Fruit fly (Drosophila melanogaster) whole organism, embryonic: ENCODE results near the gene CG13921.

Source experiments
- Asciz ChIP-seq: fragments of 200-800 bp; sonication (Bioruptor generic); optimal IDR thresholded peaks from 2 replicates; lab custom pipeline; 2017; ENCODE audit warnings: missing biosample characterization, mild to moderate bottlenecking, missing genetic modification characterization, missing genetic modification reagents
- Awh ChIP-seq: fragments of 200-800 bp; sonication (Bioruptor generic); IDR thresholded peaks from 2 replicates; pipeline ENCODE4, ENCODE4 v1.3.6; 2022; ENCODE audit warnings: missing biosample characterization, missing genetic modification characterization
- CG10979 ChIP-seq: fragments of 200-800 bp; sonication (Bioruptor generic); optimal IDR thresholded peaks from 2 replicates; lab custom pipeline; 2018; ENCODE audit warnings: missing biosample characterization, mild to moderate bottlenecking, missing genetic modification characterization, moderate library complexity
- CG11093 ChIP-seq: fragments of 200-800 bp; sonication (Bioruptor generic); IDR thresholded peaks from 3 replicates; pipeline ENCODE4 v1.3.6; 2022; ENCODE audit warnings: missing biosample characterization, missing genetic modification characterization
- CG11560 ChIP-seq: fragments of 200-800 bp; sonication (Bioruptor generic); IDR thresholded peaks from 3 replicates; pipeline ENCODE4 v1.3.6; 2022; ENCODE audit warnings: missing biosample characterization, missing genetic modification characterization
- CG1233 ChIP-seq: fragments of 200-800 bp; sonication (Bioruptor generic); optimal IDR thresholded peaks from 4 replicates; lab custom pipeline; 2018; ENCODE audit warnings: missing biosample characterization, mild to moderate bottlenecking, missing genetic modification characterization
- CG13287 ChIP-seq: fragments of 200-800 bp; sonication (Bioruptor generic); IDR thresholded peaks from 2 replicates; pipeline ENCODE4 v1.3.6; 2022; ENCODE audit warnings: missing biosample characterization, missing genetic modification characterization; ENCODE audit not compliant: partially characterized antibody
- CG13894 ChIP-seq: fragments of 200-800 bp; sonication (Bioruptor generic); optimal IDR thresholded peaks from 3 replicates; lab custom pipeline; 2018; ENCODE audit warnings: missing biosample characterization, mild to moderate bottlenecking, missing genetic modification characterization, moderate library complexity
- CG14860 ChIP-seq: fragments of 200-800 bp; sonication (Bioruptor generic); IDR thresholded peaks from 3 replicates; pipeline ENCODE4 v1.3.6; 2022; ENCODE audit warnings: missing biosample characterization, missing genetic modification characterization; ENCODE audit not compliant: partially characterized antibody
- CG15479 ChIP-seq: fragments of 200-800 bp; sonication (Bioruptor generic); optimal IDR thresholded peaks from 3 replicates; lab custom pipeline; 2019; ENCODE audit warnings: missing biosample characterization, mild to moderate bottlenecking, missing genetic modification characterization, moderate library complexity
- CG1603 ChIP-seq: fragments of 200-800 bp; sonication (Bioruptor generic); optimal IDR thresholded peaks from 2 replicates; lab custom pipeline; 2019; ENCODE audit warnings: missing biosample characterization, mild to moderate bottlenecking, missing genetic modification characterization, moderate library complexity
- CG17912 ChIP-seq: fragments of 200-800 bp; sonication (Bioruptor generic); optimal IDR thresholded peaks from 2 replicates; lab custom pipeline; 2018; ENCODE audit warnings: missing biosample characterization, mild to moderate bottlenecking, missing genetic modification characterization
- CG18599 ChIP-seq: fragments of 200-800 bp; sonication (Bioruptor generic); optimal IDR thresholded peaks from 3 replicates; lab custom pipeline; 2017; ENCODE audit warnings: missing biosample characterization, missing genetic modification characterization, mild to moderate bottlenecking, moderate library complexity, missing genetic modification reagents
- CG2116 ChIP-seq: fragments of 200-800 bp; sonication (Bioruptor generic); optimal IDR thresholded peaks from 3 replicates; lab custom pipeline; 2018; ENCODE audit warnings: missing biosample characterization, mild to moderate bottlenecking, missing genetic modification characterization
- CG30020 ChIP-seq: fragments of 200-800 bp; optimal IDR thresholded peaks from 2 replicates; lab custom pipeline; 2019; ENCODE audit warnings: missing biosample characterization, mild to moderate bottlenecking, missing genetic modification characterization, moderate library complexity
- CG31388 ChIP-seq: fragments of 200-800 bp; sonication (Bioruptor generic); optimal IDR thresholded peaks from 2 replicates; lab custom pipeline; 2016; ENCODE audit warnings: missing biosample characterization, missing genetic modification characterization
- CG34422 ChIP-seq: fragments of 200-800 bp; sonication (Bioruptor generic); IDR thresholded peaks from 3 replicates; pipeline ENCODE4 v1.3.6; 2022; ENCODE audit warnings: missing biosample characterization, missing genetic modification characterization
- CG3838 ChIP-seq: fragments of 200-800 bp; sonication (Bioruptor generic); optimal IDR thresholded peaks from 3 replicates; lab custom pipeline; 2016; ENCODE audit warnings: missing biosample characterization, missing genetic modification characterization
- CG7963 ChIP-seq: fragments of 200-800 bp; sonication (Bioruptor generic); IDR thresholded peaks from 3 replicates; pipeline ENCODE4 v1.3.6; 2022; ENCODE audit warnings: missing biosample characterization, missing genetic modification characterization; ENCODE audit not compliant: partially characterized antibody
- CG9797 ChIP-seq: fragments of 200-800 bp; sonication (Bioruptor generic); optimal IDR thresholded peaks from 3 replicates; lab custom pipeline; 2018; ENCODE audit warnings: missing biosample characterization, mild to moderate bottlenecking, missing genetic modification characterization
- CG9876 ChIP-seq: fragments of 200-800 bp; sonication (Bioruptor generic); optimal IDR thresholded peaks from 2 replicates; lab custom pipeline; 2016; ENCODE audit warnings: missing biosample characterization, missing genetic modification characterization
- Gsc ChIP-seq: fragments of 200-800 bp; sonication (Bioruptor generic); IDR thresholded peaks from 2 replicates; pipeline ENCODE4 v1.3.6; 2022; ENCODE audit warnings: missing biosample characterization, missing genetic modification characterization
- H2.0 ChIP-seq: fragments of 200-800 bp; sonication (Bioruptor generic); IDR thresholded peaks from 2 replicates; pipeline ENCODE4 v1.3.6; 2022; ENCODE audit warnings: missing biosample characterization, missing genetic modification characterization
- Hr39 ChIP-seq: fragments of >200 bp; optimal IDR thresholded peaks from 2 replicates; lab custom pipeline; 2017
- Lhr ChIP-seq: fragments of 200-800 bp; sonication (Bioruptor generic); optimal IDR thresholded peaks from 3 replicates; lab custom pipeline; 2017; ENCODE audit warnings: mild to moderate bottlenecking, missing biosample characterization, missing genetic modification reagents, missing genetic modification characterization
- Mad ChIP-seq: fragments of 200-800 bp; sonication (Bioruptor generic); optimal IDR thresholded peaks from 2 replicates; lab custom pipeline; 2016; ENCODE audit warnings: missing biosample characterization, missing genetic modification characterization
- NC2β ChIP-seq: fragments of 200-800 bp; sonication (Bioruptor generic); optimal IDR thresholded peaks from 2 replicates; lab custom pipeline; 2016; ENCODE audit warnings: missing biosample characterization, missing genetic modification characterization
- Nf-YB ChIP-seq: fragments of 200-800 bp; sonication (Bioruptor generic); optimal IDR thresholded peaks from 3 replicates; lab custom pipeline; 2019; ENCODE audit warnings: missing biosample characterization, mild to moderate bottlenecking, missing genetic modification characterization, moderate library complexity
- NfI ChIP-seq: fragments of 200-800 bp; sonication (Bioruptor generic); optimal IDR thresholded peaks from 3 replicates; lab custom pipeline; 2018; ENCODE audit warnings: missing biosample characterization, mild to moderate bottlenecking, missing genetic modification characterization, moderate library complexity
- Oli ChIP-seq: fragments of 200-800 bp; sonication (Bioruptor generic); optimal IDR thresholded peaks from 2 replicates; lab custom pipeline; 2018; ENCODE audit warnings: missing biosample characterization, mild to moderate bottlenecking, missing genetic modification characterization, moderate library complexity
- Vsx1 ChIP-seq: fragments of 200-800 bp; sonication (Bioruptor generic); optimal IDR thresholded peaks from 2 replicates; lab custom pipeline; 2017; ENCODE audit warnings: missing biosample characterization, mild to moderate bottlenecking, missing genetic modification characterization, missing genetic modification reagents
- amos ChIP-seq: fragments of 200-800 bp; sonication (Bioruptor generic); IDR thresholded peaks from 2 replicates; pipeline ENCODE4 v1.3.6; 2022; ENCODE audit warnings: missing biosample characterization, missing genetic modification characterization; ENCODE audit not compliant: partially characterized antibody
- ap ChIP-seq: fragments of 200-800 bp; sonication (Bioruptor generic); IDR thresholded peaks from 2 replicates; pipeline ENCODE4 v1.3.6; 2022; ENCODE audit warnings: missing biosample characterization, missing genetic modification characterization
- bbx ChIP-seq: fragments of 200-800 bp; sonication (Bioruptor generic); IDR thresholded peaks from 2 replicates; pipeline ENCODE4 v1.3.6; 2022; ENCODE audit warnings: missing biosample characterization, missing genetic modification characterization; ENCODE audit not compliant: partially characterized antibody
- ci ChIP-seq: fragments of 200-800 bp; sonication (Bioruptor generic); IDR thresholded peaks from 3 replicates; pipeline ENCODE4 v1.3.6; 2022; ENCODE audit warnings: missing biosample characterization, missing genetic modification characterization
- crp ChIP-seq, 2 experiments: fragments of 200-800 bp; sonication (Bioruptor generic); optimal IDR thresholded peaks; 2 replicates in 1 of 2; 3 replicates in 1 of 2; lab custom pipeline; 2017; ENCODE audit warnings: missing biosample characterization in 2 of 2, missing genetic modification characterization in 2 of 2, mild to moderate bottlenecking in 1 of 2, moderate library complexity in 1 of 2
- cwo ChIP-seq: fragments of 200-800 bp; sonication (Bioruptor generic); optimal IDR thresholded peaks from 3 replicates; lab custom pipeline; 2017; ENCODE audit warnings: missing biosample characterization, missing genetic modification characterization, mild to moderate bottlenecking, moderate library complexity, missing genetic modification reagents
- da ChIP-seq: fragments of 200-800 bp; sonication (Bioruptor generic); optimal IDR thresholded peaks from 2 replicates; lab custom pipeline; 2016; ENCODE audit warnings: missing biosample characterization, missing genetic modification characterization
- fd102C ChIP-seq: fragments of 200-800 bp; sonication (Bioruptor generic); optimal IDR thresholded peaks from 2 replicates; lab custom pipeline; 2018; ENCODE audit warnings: missing biosample characterization, mild to moderate bottlenecking, missing genetic modification characterization, moderate library complexity
- gt ChIP-seq: fragments of 200-800 bp; sonication (Bioruptor generic); IDR thresholded peaks from 2 replicates; pipeline ENCODE4 v1.3.6; 2022; ENCODE audit warnings: missing biosample characterization, missing genetic modification characterization
- ken ChIP-seq: fragments of 200-800 bp; sonication (Bioruptor generic); IDR thresholded peaks from 3 replicates; pipeline ENCODE4 v1.3.6; 2022; ENCODE audit warnings: missing biosample characterization, missing genetic modification characterization
- nerfin-2 ChIP-seq: fragments of 200-800 bp; sonication (Bioruptor generic); IDR thresholded peaks from 2 replicates; pipeline ENCODE4 v1.3.6; 2022; ENCODE audit warnings: missing biosample characterization, missing genetic modification characterization; ENCODE audit not compliant: partially characterized antibody
- odd ChIP-seq: fragments of 200-800 bp; sonication (Bioruptor generic); optimal IDR thresholded peaks from 2 replicates; lab custom pipeline; 2017; ENCODE audit warnings: missing biosample characterization, mild to moderate bottlenecking, missing genetic modification characterization
- phol ChIP-seq: fragments of 200-800 bp; sonication (Bioruptor generic); optimal IDR thresholded peaks from 3 replicates; lab custom pipeline; 2018; ENCODE audit warnings: missing biosample characterization, mild to moderate bottlenecking, missing genetic modification characterization, moderate library complexity
- pzg ChIP-seq: fragments of 200-800 bp; sonication (Bioruptor generic); optimal IDR thresholded peaks from 3 replicates; lab custom pipeline; 2018; ENCODE audit warnings: missing biosample characterization, mild to moderate bottlenecking, missing genetic modification characterization, moderate library complexity
- so ChIP-seq: fragments of 200-800 bp; sonication (Bioruptor generic); IDR thresholded peaks from 3 replicates; pipeline ENCODE4 v1.3.6; 2022; ENCODE audit warnings: missing biosample characterization, missing genetic modification characterization
- tup ChIP-seq: fragments of 200-800 bp; sonication (Bioruptor generic); optimal IDR thresholded peaks from 2 replicates; lab custom pipeline; 2016; ENCODE audit warnings: missing biosample characterization, mild to moderate bottlenecking, missing genetic modification characterization, moderate library complexity

CG13921 gene

DNA sequence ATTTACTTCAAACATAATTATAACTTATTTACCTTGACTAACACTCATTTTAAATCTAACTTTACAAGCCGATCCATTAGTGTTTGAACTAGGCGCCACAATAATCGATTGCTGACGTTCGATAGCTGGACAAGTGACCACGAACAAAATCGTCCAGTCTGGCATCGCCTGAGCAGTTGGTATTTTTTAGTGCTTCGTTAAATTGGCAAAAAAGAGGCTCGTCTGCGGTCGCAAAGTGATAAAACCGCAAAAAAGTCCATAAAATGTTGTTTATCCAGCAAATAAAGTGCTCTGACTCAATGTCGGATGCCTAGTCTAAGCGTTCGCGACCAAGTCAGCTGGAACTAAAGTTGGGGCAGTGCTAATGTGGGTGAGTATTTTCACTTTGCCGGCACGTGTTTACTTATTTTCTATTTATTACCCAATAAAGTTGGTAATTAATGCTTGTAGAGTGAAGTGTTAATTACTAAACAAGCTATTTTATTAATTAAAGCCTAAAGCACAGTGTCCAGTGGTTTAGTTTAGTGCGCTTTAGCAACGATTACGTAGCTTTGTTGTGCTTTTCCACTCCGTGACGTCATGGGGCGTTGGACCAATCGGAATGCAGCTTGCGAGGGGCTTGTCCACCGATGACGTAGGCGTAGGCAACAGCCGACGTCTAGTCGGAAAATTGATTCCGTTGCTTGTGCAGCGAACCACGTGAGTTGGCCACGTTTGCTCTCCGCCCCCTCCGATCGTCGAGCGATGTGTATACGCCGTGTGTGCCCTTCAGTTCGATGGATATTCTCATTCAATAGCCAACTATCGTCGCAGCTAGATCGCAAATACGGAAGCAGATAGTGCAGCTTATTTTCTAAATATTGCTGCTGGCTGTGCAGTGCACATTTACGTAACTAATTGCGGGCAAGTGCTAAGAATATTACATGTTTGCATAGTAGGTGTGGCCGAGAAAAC lies 8.1 kb upstream of the CG13921 start, which contains the start of gene Gk2:
Gene Gk2 (plus strand): TSS at position 33 of the 954 bp plus-strand sequence.
- TF ChIP-seq Hr39 (lab: Kevin White, UChicago) (no peak), crp (GFP tag; optimal IDR thresholded peaks at IDR 0.05; lab: Kevin White, UChicago) (peak in 1 of 2 experiments; percentile 30), Lhr (peak; percentile 82), Gsc (GFP tag; lab: Robert Waterston, UW) (no peak), CG3838 (no peak), phol (tag; lab: Kevin White, UChicago) (no peak), CG9876 (GFP tag; lab: Kevin White, UChicago) (no peak), Nf-YB (GFP tag; lab: Kevin White, UChicago) (peak; percentile 96), NfI (no peak), CG34422 (no peak), Oli (no peak), NC2β (no peak), amos (GFP tag; lab: Robert Waterston, UW) (peak; percentile 57; the same call in 1 of the 2 replicates), CG2116 (GFP tag; lab: Kevin White, UChicago) (peak; percentile 78), CG17912 (GFP tag; lab: Kevin White, UChicago) (no peak), CG11093 (no peak), bbx (GFP tag; lab: Robert Waterston, UW) (peak; percentile 45), CG13894 (tag; lab: Kevin White, UChicago) (peak; percentile 23), CG14860 (GFP tag; lab: Robert Waterston, UW) (peak; percentile 50), Awh (GFP tag; lab: Robert Waterston, UW) (no peak), ci (GFP tag; lab: Robert Waterston, UW) (peak; percentile 48), CG10979 (tag; lab: Kevin White, UChicago) (no peak), ken (GFP tag; lab: Robert Waterston, UW) (no peak), CG30020 (tag; lab: Kevin White, UChicago) (no peak), ap (GFP tag; lab: Robert Waterston, UW) (no peak), Vsx1 (GFP tag; lab: Kevin White, UChicago) (peak; percentile 10), nerfin-2 (GFP tag; lab: Robert Waterston, UW) (peak; percentile 38; the same call in 1 of the 2 replicates), CG11560 (tag; lab: Robert Waterston, UW) (peak; percentile 70; the same call in 2 of the 3 replicates), gt (GFP tag; lab: Robert Waterston, UW) (no peak), cwo (GFP tag; lab: Kevin White, UChicago) (peak; percentile 80), CG9797 (GFP tag; lab: Kevin White, UChicago) (peak; percentile 69), odd (GFP tag; lab: Kevin White, UChicago) (no peak), CG1233 (GFP tag; lab: Kevin White, UChicago) (no peak), CG1603 (tag; lab: Kevin White, UChicago) (peak; percentile 69), CG31388 (GFP tag; lab: Kevin White, UChicago) (no peak), pzg (GFP tag; lab: Kevin White, UChicago) (peak; percentile 86), H2.0 (no peak), CG18599 (GFP tag; lab: Kevin White, UChicago) (no peak), CG15479 (GFP tag; lab: Kevin White, UChicago) (no peak), CG13287 (peak; percentile 72), Asciz (GFP tag; lab: Kevin White, UChicago) (no peak), CG7963 (GFP tag; lab: Robert Waterston, UW) (no peak), tup (GFP tag; lab: Kevin White, UChicago) (no peak), fd102C (no peak), da (GFP tag; lab: Kevin White, UChicago) (no peak), so (GFP tag; lab: Robert Waterston, UW) (no peak), Mad (no peak)
